Worm (Caenorhabditis elegans): ENCODE measurements around the gene srw-142.

Gene srw-142

ce11 chrV:2927553-2927952 is 30.5 kb downstream of the srw-142 start, which contains the start of gene C31B8.12:
Gene C31B8.12, minus strand, starts transcription at chrV:2927653.
- no peak for TF ChIP-seq unc-55 (GFP tag; optimal IDR thresholded peaks at IDR 0.05)

ce11 chrV:2922594-2922993 is 35.5 kb downstream of the srw-142 start, which contains the start of gene srh-38:
Gene srh-38, minus strand, starts transcription at chrV:2922694.
- TF ChIP-seq hlh-8 (tag; optimal IDR thresholded peaks at IDR 0.05), result no peak
- TF ChIP-seq unc-86 (tag; optimal IDR thresholded peaks at IDR 0.05), result no peak
- TF ChIP-seq nfya-1 (tag; optimal IDR thresholded peaks at IDR 0.05), result no peak
- TF ChIP-seq ttx-3 (tag; optimal IDR thresholded peaks at IDR 0.05), result no peak
- TF ChIP-seq madf-2 (tag; optimal IDR thresholded peaks at IDR 0.05), result no peak
- no peak for TF ChIP-seq ahr-1 (tag; optimal IDR thresholded peaks at IDR 0.05)
- TF ChIP-seq hlh-30 (tag; optimal IDR thresholded peaks at IDR 0.05; ENCODE audit: insufficient read depth), result no peak
- no peak for TF ChIP-seq eyg-1 (tag; optimal IDR thresholded peaks at IDR 0.05)
- TF ChIP-seq hlh-13 (GFP tag; optimal IDR thresholded peaks at IDR 0.05), result no peak
- TF ChIP-seq ztf-16 (tag; optimal IDR thresholded peaks at IDR 0.05), result no peak
- TF ChIP-seq lin-11 (tag; optimal IDR thresholded peaks at IDR 0.05), result no peak
- no peak for TF ChIP-seq ceh-45 (GFP tag; IDR thresholded peaks at IDR 0.05)
- TF ChIP-seq ceh-31 (tag; optimal IDR thresholded peaks at IDR 0.05), result no peak
- TF ChIP-seq ceh-9 (tag; optimal IDR thresholded peaks at IDR 0.05), result no peak
- no peak for TF ChIP-seq ceh-6 (GFP tag; optimal IDR thresholded peaks at IDR 0.05)
- TF ChIP-seq odd-2 (tag; optimal IDR thresholded peaks at IDR 0.05), result no peak
- no peak for TF ChIP-seq ets-4 (tag; optimal IDR thresholded peaks at IDR 0.05)
- no peak for TF ChIP-seq mec-3 (tag; optimal IDR thresholded peaks at IDR 0.05; ENCODE audit: borderline replicate concordance)
- no peak for TF ChIP-seq K02D7.2 (tag; optimal IDR thresholded peaks at IDR 0.05)

- TF ChIP-seq tbx-2 (tag; optimal IDR thresholded peaks at IDR 0.05), result no peak
- TF ChIP-seq gmeb-2 (tag; optimal IDR thresholded peaks at IDR 0.05), result no peak
- no peak for TF ChIP-seq eyg-1 (tag; optimal IDR thresholded peaks at IDR 0.05)
- no peak for TF ChIP-seq nhr-11 (tag; optimal IDR thresholded peaks at IDR 0.05)
- TF ChIP-seq ztf-16 (tag; optimal IDR thresholded peaks at IDR 0.05), result no peak
- TF ChIP-seq elt-4 (tag; optimal IDR thresholded peaks at IDR 0.05), result no peak
- no peak for TF ChIP-seq K02D7.2 (tag; optimal IDR thresholded peaks at IDR 0.05)
- no peak for TF ChIP-seq ceh-6 (GFP tag; optimal IDR thresholded peaks at IDR 0.05)
- TF ChIP-seq npax-4 (tag; optimal IDR thresholded peaks at IDR 0.05), result no peak
- no peak for TF ChIP-seq ceh-18 (tag; optimal IDR thresholded peaks at IDR 0.05)
- no peak for TF ChIP-seq syd-9 (tag; optimal IDR thresholded peaks at IDR 0.05)
- TF ChIP-seq hlh-15 (tag; optimal IDR thresholded peaks at IDR 0.05), result no peak
- TF ChIP-seq C38D4.7 (GFP tag; optimal IDR thresholded peaks at IDR 0.05), result no peak
- no peak for TF ChIP-seq ceh-24 (tag; optimal IDR thresholded peaks at IDR 0.05)
- TF ChIP-seq pax-1 (tag; optimal IDR thresholded peaks at IDR 0.05), result no peak
- TF ChIP-seq zip-5 (tag; optimal IDR thresholded peaks at IDR 0.05), result no peak
- no peak for TF ChIP-seq pqm-1 (tag; optimal IDR thresholded peaks at IDR 0.05)
- no peak for TF ChIP-seq fkh-10 (GFP tag; optimal IDR thresholded peaks at IDR 0.05)
Observed at ce11 chrV:2920125-2920524, 38.0 kb downstream of the srw-142 start.

ce11 chrV:2913948-2914347 is 44.2 kb downstream of the srw-142 start, which contains the start of gene srh-146:
Gene srh-146, plus strand, starts transcription at chrV:2914248.
- TF ChIP-seq hlh-8 (tag; optimal IDR thresholded peaks at IDR 0.05), result no peak
- TF ChIP-seq pqm-1 (tag; optimal IDR thresholded peaks at IDR 0.05), result no peak
- TF ChIP-seq lim-6 (tag; optimal IDR thresholded peaks at IDR 0.05), result no peak
- no peak for TF ChIP-seq F13H6.1 (tag; optimal IDR thresholded peaks at IDR 0.05)
- no peak for TF ChIP-seq nfya-1 (tag; optimal IDR thresholded peaks at IDR 0.05)
- no peak for TF ChIP-seq madf-2 (tag; optimal IDR thresholded peaks at IDR 0.05)
- TF ChIP-seq hlh-15 (tag; optimal IDR thresholded peaks at IDR 0.05), result no peak
- no peak for TF ChIP-seq pros-1 (tag; optimal IDR thresholded peaks at IDR 0.05)
- no peak for TF ChIP-seq ceh-2 (tag; optimal IDR thresholded peaks at IDR 0.05)
- no peak for TF ChIP-seq K02D7.2 (tag; optimal IDR thresholded peaks at IDR 0.05)
- TF ChIP-seq dve-1 (tag; optimal IDR thresholded peaks at IDR 0.05), result no peak
- TF ChIP-seq nhr-232 (tag; optimal IDR thresholded peaks at IDR 0.05), result no peak
- no peak for TF ChIP-seq ceh-31 (tag; optimal IDR thresholded peaks at IDR 0.05)
